Worm (Caenorhabditis elegans) whole organism, L4/young adult: ENCODE measurements around the gene R04B3.3.

Experiments used
- W03F9.2 ChIP-seq: fragments of 150-350 bp; optimal IDR thresholded peaks from 2 replicates; lab custom pipeline; 2014; ENCODE audit warnings: missing biosample characterization, missing genetic modification characterization
- him-1 ChIP-seq: sonication (generic microtip); optimal IDR thresholded peaks from 2 replicates; lab custom pipeline; 2016; ENCODE audit warnings: missing genotype, missing genetic modification reagents, missing genetic modification characterization, missing compliant biosample characterization

- TF ChIP-seq him-1 (tag; lab: Kevin White, UChicago), result no peak
- no peak for TF ChIP-seq W03F9.2 (tag; lab: Kevin White, UChicago)
Measured at ce11 chrX:2446185-2446584, 29.6 kb downstream of the R04B3.3 start.
